Fruit fly (Drosophila melanogaster): ENCODE results near the gene Pgant5.

Gene Pgant5

dm6 chr2L:5070797-5071579, 22.4 kb downstream of the Pgant5 start, which contains the start of gene RpL37A (continued):
- TF ChIP-seq E2f1 (GFP tag; IDR thresholded peaks at IDR 0.05), result peak; percentile 68
- peak; percentile 79 for TF ChIP-seq pb (GFP tag; optimal IDR thresholded peaks at IDR 0.05)
- TF ChIP-seq caup (GFP tag; optimal IDR thresholded peaks at IDR 0.05; ENCODE audit: severe bottlenecking), result peak; percentile 95
- TF ChIP-seq Dp (GFP tag; optimal IDR thresholded peaks at IDR 0.05), result peak; percentile 54
- peak; percentile 81 for TF ChIP-seq CG10543 (GFP tag; optimal IDR thresholded peaks at IDR 0.05)
- peak; percentile 35 for TF ChIP-seq Kr (GFP tag; optimal IDR thresholded peaks at IDR 0.05)
- peak; percentile 86 for TF ChIP-seq CG11456 (GFP tag; IDR thresholded peaks at IDR 0.05)
- peak; percentile 47 for TF ChIP-seq CG9609 (GFP tag; optimal IDR thresholded peaks at IDR 0.05)
- peak; percentile 80 for TF ChIP-seq CG11723 (GFP tag; optimal IDR thresholded peaks at IDR 0.05)
- TF ChIP-seq tin (GFP tag; optimal IDR thresholded peaks at IDR 0.05), result peak; percentile 61
- TF ChIP-seq usp (GFP tag; optimal IDR thresholded peaks at IDR 0.05), result no peak
- peak; percentile 4 for TF ChIP-seq CG7745 (tag; optimal IDR thresholded peaks at IDR 0.05)
- peak; percentile 53; the same call in 2 of the 3 replicates for TF ChIP-seq tgo (GFP tag; IDR thresholded peaks at IDR 0.05)
- TF ChIP-seq row (GFP tag; IDR thresholded peaks at IDR 0.05), result peak; percentile 64
- peak; percentile 85 for TF ChIP-seq p53 (GFP tag; optimal IDR thresholded peaks at IDR 0.05)
- TF ChIP-seq trh (GFP tag; optimal IDR thresholded peaks at IDR 0.05), result peak; percentile 49
- TF ChIP-seq CG8765 (GFP tag; IDR thresholded peaks at IDR 0.05), result no peak
- peak; percentile 81 for TF ChIP-seq CG10209 (GFP tag; optimal IDR thresholded peaks at IDR 0.05)
- TF ChIP-seq danr (GFP tag; IDR thresholded peaks at IDR 0.05), result peak; percentile 30; the same call in 1 of the 2 replicates
- peak; percentile 79 for TF ChIP-seq slou (GFP tag; optimal IDR thresholded peaks at IDR 0.05)
- TF ChIP-seq Lhr (GFP tag; optimal IDR thresholded peaks at IDR 0.05), result peak; percentile 92
- no peak for TF ChIP-seq al (GFP tag; IDR thresholded peaks at IDR 0.05)
- peak; percentile 74 for TF ChIP-seq CG12299 (tag; optimal IDR thresholded peaks at IDR 0.05)
- TF ChIP-seq CG12942 (GFP tag; optimal IDR thresholded peaks at IDR 0.05), result peak; percentile 48
- TF ChIP-seq run (tag; optimal IDR thresholded peaks at IDR 0.05), result peak; percentile 56
- peak; percentile 53 for TF ChIP-seq CG2120 (GFP tag; optimal IDR thresholded peaks at IDR 0.05)
- TF ChIP-seq CG34376 (GFP tag; optimal IDR thresholded peaks at IDR 0.05), result peak; percentile 96
- peak; percentile 94 for TF ChIP-seq lab (GFP tag; optimal IDR thresholded peaks at IDR 0.05)
- TF ChIP-seq gce (GFP tag; IDR thresholded peaks at IDR 0.05), result peak; percentile 78; the same call in 2 of the 3 replicates
- TF ChIP-seq Sry-δ (GFP tag; optimal IDR thresholded peaks at IDR 0.05), result peak; percentile 77
- peak; percentile 33; the same call in 1 of the 2 replicates for TF ChIP-seq klu (GFP tag; IDR thresholded peaks at IDR 0.05)
- TF ChIP-seq lmd (GFP tag; IDR thresholded peaks at IDR 0.05), result no peak
- TF ChIP-seq CG34422 (GFP tag; IDR thresholded peaks at IDR 0.05), result peak; percentile 84; the same call in 2 of the 3 replicates
- TF ChIP-seq aop (GFP tag; IDR thresholded peaks at IDR 0.05), result no peak
- peak; percentile 67 for TF ChIP-seq MBD-R2 (GFP tag; IDR thresholded peaks at IDR 0.05)
- 0 out of 3 replicates have a peak, but pooled peaks have one; percentile 14 for TF ChIP-seq CG3726 (GFP tag; IDR thresholded peaks at IDR 0.05)
- TF ChIP-seq CG2129 (GFP tag; IDR thresholded peaks at IDR 0.05; ENCODE audit: partially characterized antibody), result no peak
- peak; percentile 59 for TF ChIP-seq CG2202 (tag; optimal IDR thresholded peaks at IDR 0.05)
- TF ChIP-seq Ets65A (GFP tag), result peak; percentile 98
- TF ChIP-seq Awh (GFP tag; IDR thresholded peaks at IDR 0.05), result peak; percentile 53; the same call in 1 of the 2 replicates
- TF ChIP-seq Nf-YB (GFP tag; optimal IDR thresholded peaks at IDR 0.05), result peak; percentile 68
- TF ChIP-seq ac (GFP tag; optimal IDR thresholded peaks at IDR 0.05), result peak; percentile 59
- TF ChIP-seq CG17359 (tag; optimal IDR thresholded peaks at IDR 0.05), result peak; percentile 71
- peak; percentile 88 for TF ChIP-seq trem (tag; optimal IDR thresholded peaks at IDR 0.05)
- peak; percentile 96 for TF ChIP-seq ci (GFP tag; IDR thresholded peaks at IDR 0.05)
- TF ChIP-seq ato (GFP tag; IDR thresholded peaks at IDR 0.05; ENCODE audit: partially characterized antibody), result no peak
- TF ChIP-seq CG12391 (tag; optimal IDR thresholded peaks at IDR 0.05), result peak; percentile 63
- peak in 1 of 2 experiments; percentile 66 for TF ChIP-seq eve (GFP tag; optimal IDR thresholded peaks at IDR 0.05)
- TF ChIP-seq C15 (GFP tag; IDR thresholded peaks at IDR 0.05), result peak; percentile 59; the same call in 1 of the 3 replicates
